ENCODE assay signal across 2 worm cellular contexts in the genomic region with DNA sequence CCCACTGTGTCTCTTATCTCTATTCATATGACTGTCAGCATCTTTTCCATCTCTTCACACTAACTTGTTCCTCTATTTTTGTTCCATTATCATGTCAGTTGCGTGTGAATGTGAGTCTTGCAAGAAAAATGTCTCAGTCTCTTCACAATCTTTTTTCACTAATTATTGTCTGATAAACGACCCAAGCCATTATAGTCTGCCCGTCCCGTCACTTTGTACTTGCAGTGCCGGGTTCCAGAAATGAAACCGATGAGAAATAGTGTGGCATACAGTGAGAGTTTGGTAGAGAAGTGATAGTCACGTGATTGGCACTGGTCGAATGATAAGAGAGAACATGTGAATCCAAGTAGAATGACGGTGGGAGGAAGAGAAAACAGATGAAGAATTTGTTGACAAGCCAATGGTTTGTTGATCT.
TF ChIP-seq lines count a peak whose summit lies in the region.

No protein-coding gene starts in this region.

TF ChIP-seq in whole organism, L1 larva, 84 proteins besides CTCF, POLR2A, EP300 and RAD21 (continued from another document):
- TF ChIP-seq elt-2 (tag; optimal IDR thresholded peaks at IDR 0.05; lab: Kevin White, UChicago) (peak; percentile 100), ceh-90 (tag; optimal IDR thresholded peaks at IDR 0.05; lab: Kevin White, UChicago) (no peak), elt-3 (tag; optimal IDR thresholded peaks at IDR 0.05; lab: Kevin White, UChicago) (peak in 5 of 6 experiments; percentile 43 to 98 (median 73)), nhr-47 (tag; optimal IDR thresholded peaks at IDR 0.05; lab: Kevin White, UChicago) (peak; percentile 79), nhr-20 (tag; optimal IDR thresholded peaks at IDR 0.05; lab: Kevin White, UChicago) (peak; percentile 98), rnt-1 (tag; optimal IDR thresholded peaks at IDR 0.05; lab: Kevin White, UChicago) (peak; percentile 28), fos-1 (tag; optimal IDR thresholded peaks at IDR 0.05; lab: Kevin White, UChicago) (no peak), dpl-1 (GFP tag; optimal IDR thresholded peaks at IDR 0.05; lab: Kevin White, UChicago) (peak in 1 of 3 experiments; percentile 40), C16A3.4 (tag; optimal IDR thresholded peaks at IDR 0.05; lab: Kevin White, UChicago) (peak; percentile 61)

TF ChIP-seq in whole organism, L4 larva, 104 proteins besides CTCF, POLR2A, EP300 and RAD21 (continued from another document):
- TF ChIP-seq F37D6.2 (tag; optimal IDR thresholded peaks at IDR 0.05; lab: Kevin White, UChicago) (no peak), nhr-102 (tag; optimal IDR thresholded peaks at IDR 0.05; lab: Kevin White, UChicago) (peak; percentile 97), nhr-111 (GFP tag; optimal IDR thresholded peaks at IDR 0.05; lab: Kevin White, UChicago) (no peak), Y5F2A.4 (GFP tag; optimal IDR thresholded peaks at IDR 0.05; lab: Kevin White, UChicago) (no peak), nhr-77 (tag; optimal IDR thresholded peaks at IDR 0.05; lab: Kevin White, UChicago) (peak; percentile 94), daf-16 (GFP tag; optimal IDR thresholded peaks at IDR 0.05; lab: Kevin White, UChicago) (peak; percentile 97 to 99), daf-16 (tag; optimal IDR thresholded peaks at IDR 0.05; lab: Kevin White, UChicago) (peak; percentile 98), lin-38 (GFP tag; IDR thresholded peaks at IDR 0.05; lab: Robert Waterston, UW) (peak; percentile 34; the same call in 1 of the 2 replicates), pqm-1 (tag; optimal IDR thresholded peaks at IDR 0.05; lab: Kevin White, UChicago) (peak; percentile 93), ceh-62 (tag; optimal IDR thresholded peaks at IDR 0.05; lab: Kevin White, UChicago) (no peak), nhr-48 (tag; optimal IDR thresholded peaks at IDR 0.05; lab: Kevin White, UChicago) (peak; percentile 99), dve-1 (tag; optimal IDR thresholded peaks at IDR 0.05; lab: Kevin White, UChicago; ENCODE audit: insufficient read depth) (peak; percentile 99), daf-12 (tag; optimal IDR thresholded peaks at IDR 0.05; lab: Kevin White, UChicago) (no peak), zfp-2 (tag; optimal IDR thresholded peaks at IDR 0.05; lab: Kevin White, UChicago) (no peak), dmd-9 (GFP tag; IDR thresholded peaks at IDR 0.05; lab: Robert Waterston, UW) (no peak), hlh-30 (tag; optimal IDR thresholded peaks at IDR 0.05; lab: Kevin White, UChicago; ENCODE audit: insufficient read depth) (peak; percentile 98), Y105C5A.15 (GFP tag; IDR thresholded peaks at IDR 0.05; lab: Robert Waterston, UW) (no peak), skn-1 (tag; optimal IDR thresholded peaks at IDR 0.05; lab: Kevin White, UChicago) (no peak), ceh-20 (GFP tag; IDR thresholded peaks at IDR 0.05; lab: Robert Waterston, UW) (peak; percentile 87), zag-1 (tag; optimal IDR thresholded peaks at IDR 0.05; lab: Kevin White, UChicago) (no peak), php-3 (GFP tag; IDR thresholded peaks at IDR 0.05; lab: Robert Waterston, UW) (peak; percentile 96), D1046.2 (GFP tag; IDR thresholded peaks at IDR 0.05; lab: Robert Waterston, UW) (no peak), vab-7 (GFP tag; IDR thresholded peaks at IDR 0.05; lab: Robert Waterston, UW) (no peak), snpc-1.2 (GFP tag; IDR thresholded peaks at IDR 0.05; lab: Robert Waterston, UW) (no peak), dpl-1 (GFP tag; optimal IDR thresholded peaks at IDR 0.05; lab: Kevin White, UChicago) (peak; percentile 60), hif-1 (tag; optimal IDR thresholded peaks at IDR 0.05; lab: Kevin White, UChicago) (peak; percentile 80 to 91)
TF ChIP-seq in whole organism, L4 larva: peak in this region for 50.
